Fruit fly (Drosophila melanogaster) S2 (cell line): Measurements from ENCODE around the gene CG43083.

Experiments
- CG8478 ChIP-seq: fragments of >200 bp; optimal IDR thresholded peaks from 2 replicates; lab custom pipeline; 2018
- CTCF ChIP-seq, 2 experiments: fragments of >200 bp; optimal IDR thresholded peaks; 2 replicates each; lab custom pipeline; 2018

DNA sequence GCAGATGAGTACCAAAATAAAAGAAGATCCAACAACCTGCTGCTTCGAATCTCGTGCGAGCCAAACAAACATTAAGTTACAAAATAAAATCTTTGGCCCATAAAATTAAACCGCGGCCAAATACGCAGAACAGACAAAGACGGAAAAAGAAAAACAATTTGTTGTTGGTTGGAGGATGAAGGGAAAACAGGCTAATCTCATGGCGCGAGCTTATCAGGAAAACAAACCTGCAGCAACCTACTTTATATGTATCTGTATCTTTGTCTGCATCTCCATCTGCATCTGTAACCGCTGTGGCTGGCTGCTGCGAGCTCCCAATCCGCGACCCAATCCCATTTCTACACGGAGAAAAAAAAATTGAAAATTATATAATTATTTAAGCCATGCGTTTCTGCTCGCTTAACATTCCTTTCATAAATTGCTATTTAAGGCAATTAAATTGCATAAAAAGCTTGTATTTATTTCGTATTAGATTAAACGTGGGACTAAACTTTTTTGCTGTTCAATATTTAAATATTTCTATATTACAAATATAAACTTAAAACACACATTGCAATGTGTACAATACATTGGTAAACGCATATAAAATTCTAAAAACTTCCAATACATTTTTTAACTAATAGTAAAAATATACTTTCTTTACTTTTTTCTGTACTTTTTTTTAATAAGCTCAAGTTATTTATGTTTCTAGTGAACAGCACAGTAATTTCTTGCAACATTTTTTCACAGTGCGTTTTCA is 44.6 kb downstream of the CG43083 start:
- TF ChIP-seq CG8478 (lab: Kevin White, UChicago) (no peak), CTCF (optimal IDR thresholded peaks at IDR 0.05; lab: Kevin White, UChicago) (no peak)
